Worm (Caenorhabditis elegans): ENCODE results near the gene C33D9.8.

Gene C33D9.8

ce11 chrIV:8739926-8740325 is 46.6 kb downstream of the C33D9.8 start, which contains the start of gene mrps-33:
Gene mrps-33, minus strand, starts transcription at chrIV:8740026.
- TF ChIP-seq egl-44 (GFP tag; IDR thresholded peaks at IDR 0.05): no peak
- TF ChIP-seq ztf-18 (tag; optimal IDR thresholded peaks at IDR 0.05): peak; percentile 8

- TF ChIP-seq T07F8.4 (tag; optimal IDR thresholded peaks at IDR 0.05) (no peak), unc-130 (GFP tag; optimal IDR thresholded peaks at IDR 0.05) (no peak), snpc-4 (GFP tag; optimal IDR thresholded peaks at IDR 0.05) (no peak), snpc-4 (tag; optimal IDR thresholded peaks at IDR 0.05) (no peak)
These were observed 47.3 kb downstream of the C33D9.8 start, which contains the start of gene F21D5.5 for ce11 chrIV:8739294-8739693. Gene F21D5.5, minus strand, starts transcription at chrIV:8739394.

ce11 chrIV:8737787-8738186 is 48.8 kb downstream of the C33D9.8 start, which contains the start of gene F21D5.4:
Gene F21D5.4, plus strand, starts transcription at chrIV:8738087.
- TF ChIP-seq nhr-179 (tag; optimal IDR thresholded peaks at IDR 0.05): no peak
- no peak for TF ChIP-seq ets-4 (GFP tag; optimal IDR thresholded peaks at IDR 0.05)
- no peak for TF ChIP-seq B0035.1 (tag; optimal IDR thresholded peaks at IDR 0.05)
- no peak for TF ChIP-seq ekl-4 (GFP tag; IDR thresholded peaks at IDR 0.05)
- TF ChIP-seq madf-10 (tag; optimal IDR thresholded peaks at IDR 0.05): no peak
- TF ChIP-seq Y95B8A.8 (GFP tag; IDR thresholded peaks at IDR 0.05): no peak
- no peak for TF ChIP-seq F39B2.1 (GFP tag; IDR thresholded peaks at IDR 0.05)
- TF ChIP-seq bed-2 (GFP tag; IDR thresholded peaks at IDR 0.05): no peak
- TF ChIP-seq ztf-18 (tag; optimal IDR thresholded peaks at IDR 0.05): no peak
- TF ChIP-seq madf-6 (GFP tag; IDR thresholded peaks at IDR 0.05): no peak
- no peak for TF ChIP-seq lin-35 (GFP tag; optimal IDR thresholded peaks at IDR 0.05)
- no peak for TF ChIP-seq Y67H2A.10 (GFP tag; conservative IDR thresholded peaks at IDR 0.05)

- TF ChIP-seq K12H6.12 (tag; optimal IDR thresholded peaks at IDR 0.05) (no peak), hmg-1.2 (GFP tag; IDR thresholded peaks at IDR 0.05) (peak; percentile 73; the same call in 1 of the 2 replicates)
These were observed 49.2 kb downstream of the C33D9.8 start for ce11 chrIV:8737354-8737753.

All from whole organism, young adult.